Worm (Caenorhabditis elegans): ENCODE data around the gene ZK228.3.

- TF ChIP-seq ama-1 (optimal IDR thresholded peaks at IDR 0.05): no peak
- TF ChIP-seq ets-7 (tag; optimal IDR thresholded peaks at IDR 0.05): no peak
These were observed 16.9 kb downstream of the ZK228.3 start, which contains the start of gene ZK228.1 for ce11 chrV:18444118-18444517.

All from whole organism, early embryonic.